Fruit fly (Drosophila melanogaster) whole organism, wandering third instar larva: Measurements from ENCODE around the gene Gba1b.

ENCODE experiments used
- CG32264 ChIP-seq: fragments of 200-800 bp; sonication (Bioruptor generic); optimal IDR thresholded peaks from 2 replicates; lab custom pipeline; 2016; ENCODE audit warnings: missing biosample characterization, missing genetic modification characterization
- CrebA ChIP-seq: fragments of 200-800 bp; sonication (Bioruptor generic); optimal IDR thresholded peaks from 2 replicates; lab custom pipeline; 2016; ENCODE audit warnings: missing biosample characterization, mild to moderate bottlenecking, missing genetic modification characterization, borderline replicate concordance
- Dfd ChIP-seq: fragments of >200 bp; optimal IDR thresholded peaks from 2 replicates; lab custom pipeline; 2017; ENCODE audit warnings: missing biosample characterization, missing genetic modification characterization
- Dif ChIP-seq: fragments of 200-275, 200-300 bp; sonication (Bioruptor generic); optimal IDR thresholded peaks from 2 replicates; lab custom pipeline; 2018; ENCODE audit warnings: missing biosample characterization, missing genetic modification characterization; ENCODE audit not compliant: partially characterized antibody
- GATAd ChIP-seq: sonication (Bioruptor generic); optimal IDR thresholded peaks from 2 replicates; lab custom pipeline; 2016; ENCODE audit warnings: missing biosample characterization, missing genetic modification characterization
- HLH106 ChIP-seq: fragments of 200-800 bp; optimal IDR thresholded peaks from 3 replicates; lab custom pipeline; 2019; ENCODE audit warnings: missing biosample characterization, mild to moderate bottlenecking, missing genetic modification characterization, moderate library complexity
- Hnf4 ChIP-seq: fragments of 200-800 bp; sonication (Bioruptor generic); optimal IDR thresholded peaks from 2 replicates; lab custom pipeline; 2016; ENCODE audit warnings: missing biosample characterization, mild to moderate bottlenecking, missing genetic modification characterization
- Hr78 ChIP-seq: fragments of >200 bp; optimal IDR thresholded peaks from 2 replicates; lab custom pipeline; 2017; ENCODE audit warnings: missing biosample characterization, missing genetic modification characterization
- Hr83 ChIP-seq: fragments of 200-300 bp; sonication (Bioruptor generic); optimal IDR thresholded peaks from 2 replicates; lab custom pipeline; 2016; ENCODE audit warnings: missing biosample characterization, mild to moderate bottlenecking, missing genetic modification characterization, moderate library complexity; ENCODE audit not compliant: poor library complexity, severe bottlenecking
- Jra ChIP-seq: sonication (Bioruptor generic); optimal IDR thresholded peaks from 2 replicates; lab custom pipeline; 2016; ENCODE audit warnings: missing biosample characterization, missing genetic modification characterization
- Mio ChIP-seq: sonication (Bioruptor generic); optimal IDR thresholded peaks from 2 replicates; lab custom pipeline; 2016; ENCODE audit warnings: missing biosample characterization, missing genetic modification characterization
- N ChIP-seq: fragments of >200 bp; optimal IDR thresholded peaks from 2 replicates; lab custom pipeline; 2018; ENCODE audit warnings: missing biosample characterization, missing external identifiers, missing genetic modification characterization
- Rel ChIP-seq, 2 experiments: fragments of 200-800 bp; sonication (Bioruptor generic) in 1 of 2; optimal IDR thresholded peaks; 2 replicates in 1 of 2; 3 replicates in 1 of 2; lab custom pipeline; 2016 to 2019; ENCODE audit warnings: mild to moderate bottlenecking in 2 of 2, missing biosample characterization in 2 of 2, missing genetic modification characterization in 2 of 2, moderate library complexity in 1 of 2
- Sp1 ChIP-seq: fragments of 200-800 bp; sonication (Bioruptor generic); optimal IDR thresholded peaks from 3 replicates; lab custom pipeline; 2019; ENCODE audit warnings: missing biosample characterization, mild to moderate bottlenecking, missing genetic modification characterization, moderate library complexity
- Vsx2 ChIP-seq: fragments of 200-300, 225-300 bp; sonication (Bioruptor generic); optimal IDR thresholded peaks from 2 replicates; lab custom pipeline; 2018; ENCODE audit warnings: missing biosample characterization, missing genetic modification characterization; ENCODE audit not compliant: partially characterized antibody
- br ChIP-seq: fragments of 200-800 bp; sonication (Bioruptor generic); optimal IDR thresholded peaks from 2 replicates; lab custom pipeline; 2016; ENCODE audit warnings: missing biosample characterization, missing genetic modification characterization
- brk ChIP-seq: fragments of 200-800 bp; sonication (Bioruptor generic); optimal IDR thresholded peaks from 2 replicates; lab custom pipeline; 2016; ENCODE audit warnings: missing biosample characterization, mild to moderate bottlenecking, missing genetic modification characterization
- dl ChIP-seq, 2 experiments: fragments of 175-275, 200-275 bp in 1 of 2; fragments of 200-275 bp in 1 of 2; sonication (Bioruptor generic); optimal IDR thresholded peaks; lab custom pipeline; 2018; ENCODE audit warnings: mild to moderate bottlenecking in 2 of 2, missing biosample characterization in 2 of 2, missing genetic modification characterization in 2 of 2, moderate library complexity in 2 of 2; ENCODE audit not compliant: partially characterized antibody in 2 of 2, insufficient read depth in 1 of 2
- ey ChIP-seq: fragments of 200-800 bp; sonication (Bioruptor generic); optimal IDR thresholded peaks from 2 replicates; lab custom pipeline; 2016; ENCODE audit warnings: missing biosample characterization, missing genetic modification characterization
- foxo ChIP-seq, 2 experiments: fragments of 200-800 bp; sonication (Bioruptor generic); optimal IDR thresholded peaks; 2 replicates in 1 of 2; 3 replicates in 1 of 2; lab custom pipeline; 2016 to 2017; ENCODE audit warnings: missing biosample characterization in 2 of 2, missing genetic modification characterization in 2 of 2
- fru ChIP-seq: fragments of 200-800 bp; sonication (Bioruptor generic); optimal IDR thresholded peaks from 3 replicates; lab custom pipeline; 2016; ENCODE audit warnings: missing biosample characterization, mild to moderate bottlenecking, missing genetic modification characterization
- h ChIP-seq: fragments of 200-800 bp; sonication (Bioruptor generic); optimal IDR thresholded peaks from 3 replicates; lab custom pipeline; 2016; ENCODE audit warnings: missing biosample characterization, mild to moderate bottlenecking, missing genetic modification characterization
- jim ChIP-seq: fragments of 175-275, 200-325 bp; sonication (Bioruptor generic); optimal IDR thresholded peaks from 2 replicates; lab custom pipeline; 2016; ENCODE audit warnings: missing biosample characterization, mild to moderate bottlenecking, missing genetic modification characterization
- lola ChIP-seq: fragments of >200 bp; optimal IDR thresholded peaks from 2 replicates; lab custom pipeline; 2017; ENCODE audit warnings: missing biosample characterization, missing genetic modification characterization
- pan ChIP-seq: fragments of >200 bp; optimal IDR thresholded peaks from 2 replicates; lab custom pipeline; 2017
- psq ChIP-seq: fragments of 200-800 bp; sonication (Bioruptor generic); optimal IDR thresholded peaks from 3 replicates; lab custom pipeline; 2017; ENCODE audit warnings: missing biosample characterization, mild to moderate bottlenecking, missing genetic modification characterization, moderate library complexity
- rgr ChIP-seq: fragments of 200-800 bp; sonication (Bioruptor generic); optimal IDR thresholded peaks from 3 replicates; lab custom pipeline; 2016; ENCODE audit warnings: missing biosample characterization, mild to moderate bottlenecking, missing genetic modification characterization
- sage ChIP-seq: fragments of 200-800 bp; sonication (Bioruptor generic); optimal IDR thresholded peaks from 2 replicates; lab custom pipeline; 2016; ENCODE audit warnings: missing biosample characterization, mild to moderate bottlenecking, missing genetic modification characterization
- tai ChIP-seq: sonication (Bioruptor generic); optimal IDR thresholded peaks from 2 replicates; lab custom pipeline; 2016; ENCODE audit warnings: missing biosample characterization, missing genetic modification characterization
- usp ChIP-seq: fragments of >200 bp; optimal IDR thresholded peaks from 2 replicates; lab custom pipeline; 2017; ENCODE audit warnings: missing biosample characterization, missing genetic modification characterization

The Gba1b gene

DNA sequence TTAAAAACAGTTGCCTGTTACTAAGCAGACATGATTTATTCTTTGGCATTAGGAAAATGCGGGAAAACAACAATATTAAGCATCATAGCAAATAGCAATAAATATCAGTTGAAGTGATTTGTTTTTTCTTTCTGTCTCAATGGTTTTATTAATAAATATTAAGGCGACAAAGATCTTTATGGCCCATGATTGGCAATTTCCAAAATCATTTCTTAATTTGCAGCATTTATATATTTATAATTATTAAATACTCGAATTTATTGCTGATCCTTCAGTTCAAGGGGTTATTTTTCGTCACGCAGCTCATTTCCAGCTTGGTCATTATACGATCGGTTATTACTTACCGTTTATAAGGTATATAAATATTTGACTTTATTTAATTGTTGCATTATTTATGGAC, 23.1 kb downstream of the Gba1b start:
- TF ChIP-seq CrebA (GFP tag; lab: Kevin White, UChicago) (peak; percentile 23), Hr78 (no peak), sage (GFP tag; lab: Kevin White, UChicago) (no peak), usp (GFP tag; lab: Kevin White, UChicago) (no peak)

dm6 chr3R:23728086-23728485, 23.5 kb downstream of the Gba1b start:
- TF ChIP-seq brk (GFP tag; lab: Kevin White, UChicago): peak; percentile 9
- TF ChIP-seq usp (GFP tag; lab: Kevin White, UChicago): no peak
- peak; percentile 15 for TF ChIP-seq sage (GFP tag; lab: Kevin White, UChicago)

- TF ChIP-seq usp (GFP tag; lab: Kevin White, UChicago): no peak
- no peak for TF ChIP-seq ey
- TF ChIP-seq rgr (GFP tag; lab: Kevin White, UChicago): peak; percentile 15
- peak; percentile 24 for TF ChIP-seq Hr83 (GFP tag; lab: Kevin White, UChicago)
- TF ChIP-seq CrebA (GFP tag; lab: Kevin White, UChicago): no peak
- no peak for TF ChIP-seq HLH106
- TF ChIP-seq Dfd (GFP tag; lab: Kevin White, UChicago): no peak
Measured at dm6 chr3R:23729066-23729465, 24.5 kb downstream of the Gba1b start.

DNA sequence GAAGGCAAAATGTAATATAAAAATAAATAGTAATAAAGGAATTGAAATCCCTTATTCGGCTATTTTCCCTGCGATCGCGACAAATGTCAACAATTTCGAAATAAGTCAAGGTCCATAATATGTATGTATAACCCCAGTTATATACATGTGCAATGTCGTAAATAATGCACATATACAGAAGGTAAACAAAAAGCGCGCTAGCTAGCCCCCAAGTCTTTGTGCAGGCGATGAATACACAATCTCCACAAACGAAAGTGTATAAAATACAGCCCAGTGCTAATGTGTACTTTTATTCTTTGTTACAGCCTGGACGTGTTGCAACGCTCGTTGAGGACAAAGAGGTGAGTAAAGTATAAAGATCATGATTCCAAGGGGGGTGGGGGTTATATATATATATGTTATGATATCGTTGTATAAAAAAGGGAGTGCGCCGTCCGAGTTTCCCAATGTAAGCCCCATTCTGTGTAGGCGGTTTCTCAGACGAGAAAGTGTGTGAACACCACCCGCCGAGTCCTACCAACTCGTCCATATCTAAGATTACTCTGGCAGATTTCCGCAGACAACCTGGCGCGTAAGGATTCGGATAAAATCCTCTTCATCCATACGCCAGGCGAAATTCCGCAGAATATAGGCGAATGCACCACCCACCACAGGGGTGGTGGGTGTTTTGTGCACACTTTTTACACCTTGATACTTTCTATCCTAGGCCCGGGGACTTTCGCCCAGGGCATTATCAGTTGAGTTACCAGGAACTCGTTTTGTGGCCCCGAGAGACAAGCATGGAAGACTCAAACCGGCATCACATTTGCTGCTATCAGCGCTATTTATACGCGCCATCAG, 25.2 kb downstream of the Gba1b start:
- TF ChIP-seq Dif (GFP tag; lab: Kevin White, UChicago) (peak; percentile 40), Sp1 (GFP tag; lab: Kevin White, UChicago) (peak; percentile 9), lola (GFP tag; lab: Kevin White, UChicago) (no peak), br (peak; percentile 14), Vsx2 (GFP tag; lab: Kevin White, UChicago) (no peak), HLH106 (peak; percentile 8), psq (no peak), h (peak; percentile 40), fru (peak; percentile 14), Rel (GFP tag; optimal IDR thresholded peaks at IDR 0.05; lab: Kevin White, UChicago) (no peak), Rel (tag; optimal IDR thresholded peaks at IDR 0.05; lab: Kevin White, UChicago) (peak; percentile 5), Hnf4 (GFP tag; lab: Kevin White, UChicago) (peak; percentile 2), N (GFP tag; lab: Kevin White, UChicago) (no peak), foxo (GFP tag; optimal IDR thresholded peaks at IDR 0.05; lab: Kevin White, UChicago) (peak in 1 of 2 experiments; percentile 15), usp (GFP tag; lab: Kevin White, UChicago) (no peak), brk (GFP tag; lab: Kevin White, UChicago) (peak; percentile 52)
- TF ChIP-seq, all 38 proteins: peak for 10

DNA sequence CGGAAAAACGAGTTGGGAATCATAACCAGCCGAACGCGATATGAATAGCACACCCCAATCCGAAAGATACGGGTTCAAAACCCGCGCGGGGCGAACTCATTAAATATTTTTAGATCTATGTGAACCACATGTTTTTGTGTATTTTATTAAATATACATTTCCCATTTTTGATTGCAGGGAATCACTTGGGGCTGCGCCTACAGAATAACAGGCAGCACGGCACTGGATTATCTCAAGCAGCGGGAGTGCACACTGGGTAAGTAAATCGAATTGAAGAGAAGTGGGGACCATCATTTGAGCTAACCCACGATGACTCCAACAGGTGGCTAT, 25.8 kb downstream of the Gba1b start:
- TF ChIP-seq Dif (GFP tag; lab: Kevin White, UChicago) (no peak), Rel (GFP tag; optimal IDR thresholded peaks at IDR 0.05; lab: Kevin White, UChicago) (no peak), Rel (tag; optimal IDR thresholded peaks at IDR 0.05; lab: Kevin White, UChicago) (peak; percentile 97), Hr83 (GFP tag; lab: Kevin White, UChicago) (no peak)

DNA sequence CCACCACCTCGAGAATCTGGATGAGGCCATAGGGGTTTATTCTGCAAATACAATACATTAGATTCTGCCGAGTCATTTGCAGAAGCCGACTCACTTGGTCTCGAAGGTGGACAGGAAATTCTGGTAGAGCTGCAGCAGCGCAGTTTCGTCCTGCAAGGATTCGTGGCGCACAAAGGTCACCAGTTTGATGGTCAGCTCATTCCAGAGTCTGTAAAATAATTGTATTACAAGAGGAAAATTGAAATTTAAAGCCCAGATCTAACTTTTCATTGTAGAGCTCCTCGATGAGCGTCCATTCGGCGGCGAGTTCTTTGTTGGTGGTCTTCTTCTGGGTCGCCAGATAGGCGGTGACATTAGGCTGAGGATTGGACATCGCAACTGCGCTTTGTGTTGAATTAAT, 27.9 kb downstream of the Gba1b start:
- TF ChIP-seq CG32264 (GFP tag; lab: Kevin White, UChicago) (no peak), Hnf4 (GFP tag; lab: Kevin White, UChicago) (no peak), usp (GFP tag; lab: Kevin White, UChicago) (no peak), lola (GFP tag; lab: Kevin White, UChicago) (no peak), br (no peak), fru (no peak), Mio (GFP tag; lab: Kevin White, UChicago) (no peak), tai (no peak), foxo (GFP tag; optimal IDR thresholded peaks at IDR 0.05; lab: Kevin White, UChicago) (no peak), Dif (GFP tag; lab: Kevin White, UChicago) (no peak), GATAd (GFP tag; lab: Kevin White, UChicago) (no peak), Jra (GFP tag; lab: Kevin White, UChicago) (no peak), jim (no peak), Vsx2 (GFP tag; lab: Kevin White, UChicago) (no peak), dl (GFP tag; optimal IDR thresholded peaks at IDR 0.05; lab: Kevin White, UChicago; ENCODE audit: insufficient read depth in 1 of 2, partially characterized antibody in 2 of 2) (no peak), brk (GFP tag; lab: Kevin White, UChicago) (no peak), pan (lab: Kevin White, UChicago) (no peak), Hr83 (GFP tag; lab: Kevin White, UChicago) (no peak), sage (GFP tag; lab: Kevin White, UChicago) (no peak)
- TF ChIP-seq, all 38 proteins: peak for 0
